Worm (Caenorhabditis elegans) whole organism, early embryonic: ENCODE results near the gene Y43F8B.19.

ENCODE experiments used
- B0310.2 ChIP-seq: sonication (generic microtip); optimal IDR thresholded peaks from 2 replicates; lab custom pipeline; 2016; ENCODE audit warnings: mild to moderate bottlenecking, missing genetic modification characterization, missing compliant biosample characterization
- F13C5.2 ChIP-seq: sonication (generic microtip); optimal IDR thresholded peaks from 2 replicates; lab custom pipeline; 2017; ENCODE audit warnings: mild to moderate bottlenecking, missing genetic modification characterization, inconsistent platforms, missing compliant biosample characterization
- aly-1 ChIP-seq: sonication (generic microtip); optimal IDR thresholded peaks from 2 replicates; lab custom pipeline; 2016; ENCODE audit warnings: missing genetic modification characterization, missing compliant biosample characterization
- ama-1 ChIP-seq: fragments of 150-350 bp; optimal IDR thresholded peaks from 2 replicates; lab custom pipeline; 2014
- ceh-13 ChIP-seq: fragments of 200-800 bp; sonication (Bioruptor generic); optimal IDR thresholded peaks from 2 replicates; lab custom pipeline; 2018; ENCODE audit warnings: mild to moderate bottlenecking, missing genetic modification characterization, missing compliant biosample characterization
- ceh-36 ChIP-seq: sonication (generic microtip); optimal IDR thresholded peaks from 2 replicates; lab custom pipeline; 2016; ENCODE audit warnings: missing genetic modification characterization, inconsistent platforms, missing compliant biosample characterization
- ets-7 ChIP-seq: sonication (generic microtip); optimal IDR thresholded peaks from 2 replicates; lab custom pipeline; 2016; ENCODE audit warnings: missing genotype, missing genetic modification characterization, missing compliant biosample characterization
- flt-1 ChIP-seq: fragments of 200-800 bp; sonication (Bioruptor generic); IDR thresholded peaks from 2 replicates; pipeline ENCODE4 v1.3.6; 2022; ENCODE audit warnings: missing genetic modification characterization, missing compliant biosample characterization
- hmbx-1 ChIP-seq: sonication (generic microtip); optimal IDR thresholded peaks from 2 replicates; lab custom pipeline; 2016; ENCODE audit warnings: mild to moderate bottlenecking, missing genetic modification characterization, missing compliant biosample characterization
- hmg-4 ChIP-seq: fragments of 200-800 bp; sonication (Bioruptor generic); optimal IDR thresholded peaks from 2 replicates; lab custom pipeline; 2018; ENCODE audit warnings: mild to moderate bottlenecking, missing genetic modification characterization, missing compliant biosample characterization
- hnd-1 ChIP-seq: sonication (generic microtip); optimal IDR thresholded peaks from 2 replicates; lab custom pipeline; 2016; ENCODE audit warnings: missing genetic modification characterization, missing compliant biosample characterization
- pes-1 ChIP-seq: fragments of 200-800 bp; sonication (Bioruptor generic); IDR thresholded peaks from 2 replicates; pipeline ENCODE4 v1.3.6; 2022; ENCODE audit warnings: missing genetic modification reagents, missing genetic modification characterization, missing compliant biosample characterization
- scrt-1 ChIP-seq: fragments of 200-800 bp; sonication (Bioruptor generic); IDR thresholded peaks from 2 replicates; pipeline ENCODE4 v1.3.6; 2022; ENCODE audit warnings: missing genetic modification characterization, missing compliant biosample characterization
- sea-1 ChIP-seq: fragments of 200-800 bp; sonication (Bioruptor generic); conservative IDR thresholded peaks from 2 replicates; pipeline ENCODE4 v1.3.6; 2022; ENCODE audit warnings: missing genetic modification characterization, missing compliant biosample characterization
- tbx-11 ChIP-seq: fragments of 200-800 bp; sonication (Bioruptor generic); IDR thresholded peaks from 2 replicates; pipeline ENCODE4 v1.3.6; 2022; ENCODE audit warnings: missing genetic modification characterization, missing compliant biosample characterization
- tbx-37 ChIP-seq: fragments of 200-800 bp; sonication (Bioruptor generic); conservative IDR thresholded peaks from 2 replicates; pipeline ENCODE4 v1.3.6; 2022; ENCODE audit warnings: missing genetic modification reagents, missing genetic modification characterization, missing compliant biosample characterization
- tra-4 ChIP-seq: sonication (generic microtip); optimal IDR thresholded peaks from 2 replicates; lab custom pipeline; 2017; ENCODE audit warnings: missing genetic modification characterization, missing compliant biosample characterization

Y43F8B.19 gene

DNA sequence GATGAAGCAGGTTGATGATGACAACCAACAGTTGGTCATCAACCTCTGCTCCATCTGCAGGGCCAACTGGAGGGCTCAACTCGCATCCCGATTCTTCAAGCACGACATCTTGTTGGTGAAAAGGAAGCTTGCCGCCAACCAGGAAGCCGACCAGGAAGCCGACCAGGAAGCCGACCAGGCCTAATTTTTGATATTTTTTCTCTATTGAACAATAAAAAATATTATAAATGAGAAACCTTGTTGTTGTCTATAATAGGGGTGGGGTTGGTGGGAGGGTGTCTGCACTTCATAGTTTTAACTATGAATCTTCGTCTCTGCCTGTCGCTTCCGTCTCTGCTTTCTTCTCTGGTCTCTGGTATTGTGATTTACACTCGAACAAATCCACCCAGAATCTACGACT lies 26.4 kb downstream of the Y43F8B.19 start, which contains the start of gene Y43F8B.18:
Gene Y43F8B.18, plus strand, starts transcription at position 301 of the 400 bp plus-strand sequence.
- TF ChIP-seq tbx-11 (GFP tag; lab: Robert Waterston, UW) (no peak), flt-1 (GFP tag; lab: Robert Waterston, UW) (no peak), tra-4 (tag; lab: Kevin White, UChicago) (no peak), ceh-13 (GFP tag; lab: Kevin White, UChicago) (no peak), pes-1 (GFP tag; lab: Robert Waterston, UW) (no peak), tbx-37 (GFP tag; lab: Robert Waterston, UW) (no peak), ceh-36 (tag; lab: Kevin White, UChicago) (no peak), F13C5.2 (tag; lab: Kevin White, UChicago) (no peak), ets-7 (tag; lab: Kevin White, UChicago) (no peak)

DNA sequence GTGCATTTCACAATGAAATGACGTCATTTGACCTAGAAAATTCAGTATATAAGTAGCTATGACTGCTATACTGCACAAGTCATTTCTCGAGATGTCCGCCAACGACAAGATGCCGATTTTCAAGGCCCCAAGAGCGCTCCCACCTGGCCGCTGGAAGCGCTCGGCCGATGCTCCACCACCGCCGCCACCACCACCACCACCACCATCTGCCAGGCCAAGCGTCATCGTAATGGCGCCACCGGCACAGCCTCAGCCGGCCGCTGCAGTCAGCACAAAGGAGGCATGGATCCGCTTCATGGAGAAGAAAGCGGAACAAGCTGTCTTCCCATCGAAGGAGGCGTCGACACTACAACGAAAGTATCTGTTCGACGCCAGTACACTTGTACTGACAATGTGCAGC lies 26.8 kb downstream of the Y43F8B.19 start, which contains the start of gene Y43F8B.28:
Gene Y43F8B.28, plus strand, starts transcription at position 59 of the 400 bp plus-strand sequence.
- TF ChIP-seq ets-7 (tag; lab: Kevin White, UChicago) (no peak), B0310.2 (tag; lab: Kevin White, UChicago) (no peak), hnd-1 (tag; lab: Kevin White, UChicago) (no peak), ama-1 (lab: Kevin White, UChicago) (no peak), hmg-4 (GFP tag; lab: Kevin White, UChicago) (no peak)

DNA sequence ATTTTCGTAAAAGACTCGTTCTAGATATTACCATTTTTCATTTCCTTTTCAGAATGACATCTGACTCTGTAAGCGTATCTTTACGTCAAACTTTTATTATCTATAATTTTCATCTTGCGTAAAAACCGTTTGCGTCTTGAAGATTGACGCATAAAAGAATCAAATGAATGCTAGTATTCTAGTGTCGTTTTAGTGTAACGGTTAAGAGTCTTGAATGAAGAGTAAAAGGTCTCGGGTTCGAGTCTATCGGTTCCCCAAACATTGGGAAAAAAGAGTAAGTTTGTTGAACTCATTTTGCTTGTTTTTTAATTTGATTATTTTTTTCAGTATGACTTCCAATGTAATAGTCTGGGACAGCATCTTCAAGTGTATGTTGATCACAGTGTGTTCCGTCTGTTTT lies 27.6 kb downstream of the Y43F8B.19 start, which contains the start of gene Y43F8B.17:
Gene Y43F8B.17, plus strand, starts transcription at position 215 of the 400 bp plus-strand sequence.
- TF ChIP-seq ceh-36 (tag; lab: Kevin White, UChicago) (no peak), ama-1 (lab: Kevin White, UChicago) (no peak)

DNA sequence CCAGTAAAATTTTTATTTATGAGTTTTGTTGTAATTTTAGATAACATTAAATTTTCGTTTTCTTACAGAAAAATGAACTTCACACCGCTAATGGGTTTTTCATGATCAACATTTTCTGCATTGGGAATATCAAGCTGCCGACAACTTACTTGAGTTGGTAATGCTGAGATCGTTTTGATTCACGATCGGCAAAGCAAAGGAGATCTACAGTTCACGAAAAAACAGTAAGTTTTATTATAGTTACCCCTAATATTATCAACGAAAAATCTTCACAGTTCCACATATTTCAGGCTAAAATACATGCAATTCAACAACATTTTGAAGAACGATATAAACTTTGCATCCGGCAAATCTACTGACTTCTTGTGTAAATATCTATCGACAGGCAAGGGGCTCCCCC lies 29.6 kb downstream of the Y43F8B.19 start, which contains the start of gene Y43F8B.22:
Gene Y43F8B.22, plus strand, starts transcription at position 301 of the 400 bp plus-strand sequence.
- no peak for TF ChIP-seq ets-7 (tag; lab: Kevin White, UChicago)
- TF ChIP-seq tra-4 (tag; lab: Kevin White, UChicago) = no peak
- TF ChIP-seq tbx-37 (GFP tag; lab: Robert Waterston, UW) = no peak
- TF ChIP-seq hnd-1 (tag; lab: Kevin White, UChicago) = no peak
- no peak for TF ChIP-seq ama-1 (lab: Kevin White, UChicago)
- no peak for TF ChIP-seq tbx-11 (GFP tag; lab: Robert Waterston, UW)
- no peak for TF ChIP-seq F13C5.2 (tag; lab: Kevin White, UChicago)
- no peak for TF ChIP-seq sea-1 (GFP tag; lab: Robert Waterston, UW)
- no peak for TF ChIP-seq flt-1 (GFP tag; lab: Robert Waterston, UW)
- no peak for TF ChIP-seq scrt-1 (GFP tag; lab: Robert Waterston, UW)
- TF ChIP-seq hmg-4 (GFP tag; lab: Kevin White, UChicago) = no peak
- TF ChIP-seq ceh-13 (GFP tag; lab: Kevin White, UChicago) = no peak
- no peak for TF ChIP-seq ceh-36 (tag; lab: Kevin White, UChicago)
- no peak for TF ChIP-seq B0310.2 (tag; lab: Kevin White, UChicago)
- no peak for TF ChIP-seq hmbx-1 (tag; lab: Kevin White, UChicago)

DNA sequence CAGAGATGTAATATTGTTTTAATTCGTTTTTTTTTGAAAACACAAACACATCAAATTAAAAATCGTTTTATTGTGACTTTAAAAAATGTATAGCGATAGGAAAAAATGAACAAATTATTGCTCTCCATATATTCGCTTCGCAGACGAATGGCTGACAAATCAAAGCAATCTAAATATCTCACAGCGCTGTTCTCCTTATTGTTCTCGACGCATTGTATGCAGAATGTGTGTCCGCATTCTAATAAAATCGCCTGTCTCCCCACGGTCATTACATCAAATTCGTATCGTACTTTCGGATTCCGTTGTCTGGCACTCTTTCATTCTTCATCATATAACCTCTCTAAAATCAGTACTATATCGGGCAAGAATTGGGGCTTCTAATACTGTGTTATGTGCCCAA lies 34.3 kb downstream of the Y43F8B.19 start, which contains the start of gene Y43F8B.9:
Gene Y43F8B.9, plus strand, starts transcription at position 301 of the 400 bp plus-strand sequence.
- TF ChIP-seq aly-1 (tag; lab: Kevin White, UChicago) (no peak), B0310.2 (tag; lab: Kevin White, UChicago) (no peak), ets-7 (tag; lab: Kevin White, UChicago) (no peak), tbx-37 (GFP tag; lab: Robert Waterston, UW) (no peak), flt-1 (GFP tag; lab: Robert Waterston, UW) (no peak), ceh-13 (GFP tag; lab: Kevin White, UChicago) (no peak), F13C5.2 (tag; lab: Kevin White, UChicago) (no peak), hmbx-1 (tag; lab: Kevin White, UChicago) (no peak), hmg-4 (GFP tag; lab: Kevin White, UChicago) (no peak), ceh-36 (tag; lab: Kevin White, UChicago) (no peak), tbx-11 (GFP tag; lab: Robert Waterston, UW) (no peak), hnd-1 (tag; lab: Kevin White, UChicago) (no peak)

DNA sequence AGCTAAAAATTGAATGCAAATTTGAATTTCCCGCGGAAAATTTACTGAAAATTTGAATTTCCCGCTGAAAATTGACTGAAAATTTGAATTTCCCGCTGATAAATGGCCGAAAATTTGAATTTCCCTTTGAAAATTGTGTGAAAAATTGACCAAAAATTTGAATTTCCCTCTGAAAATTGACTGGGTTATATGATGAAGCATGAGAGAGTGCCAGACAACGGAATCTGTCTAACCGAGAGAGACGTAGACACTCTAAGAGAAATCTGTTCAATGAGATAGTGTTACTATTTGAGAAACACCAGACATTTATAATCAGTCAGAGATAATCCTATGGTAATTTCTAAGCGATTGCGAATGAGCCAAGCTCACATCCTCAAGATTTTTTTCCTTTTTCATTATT lies 34.8 kb downstream of the Y43F8B.19 start:
- TF ChIP-seq aly-1 (tag; lab: Kevin White, UChicago) (no peak), F13C5.2 (tag; lab: Kevin White, UChicago) (no peak), scrt-1 (GFP tag; lab: Robert Waterston, UW) (no peak), sea-1 (GFP tag; lab: Robert Waterston, UW) (no peak), hmbx-1 (tag; lab: Kevin White, UChicago) (no peak), hmg-4 (GFP tag; lab: Kevin White, UChicago) (no peak), ets-7 (tag; lab: Kevin White, UChicago) (no peak), hnd-1 (tag; lab: Kevin White, UChicago) (no peak), ceh-36 (tag; lab: Kevin White, UChicago) (no peak), tra-4 (tag; lab: Kevin White, UChicago) (no peak)

DNA sequence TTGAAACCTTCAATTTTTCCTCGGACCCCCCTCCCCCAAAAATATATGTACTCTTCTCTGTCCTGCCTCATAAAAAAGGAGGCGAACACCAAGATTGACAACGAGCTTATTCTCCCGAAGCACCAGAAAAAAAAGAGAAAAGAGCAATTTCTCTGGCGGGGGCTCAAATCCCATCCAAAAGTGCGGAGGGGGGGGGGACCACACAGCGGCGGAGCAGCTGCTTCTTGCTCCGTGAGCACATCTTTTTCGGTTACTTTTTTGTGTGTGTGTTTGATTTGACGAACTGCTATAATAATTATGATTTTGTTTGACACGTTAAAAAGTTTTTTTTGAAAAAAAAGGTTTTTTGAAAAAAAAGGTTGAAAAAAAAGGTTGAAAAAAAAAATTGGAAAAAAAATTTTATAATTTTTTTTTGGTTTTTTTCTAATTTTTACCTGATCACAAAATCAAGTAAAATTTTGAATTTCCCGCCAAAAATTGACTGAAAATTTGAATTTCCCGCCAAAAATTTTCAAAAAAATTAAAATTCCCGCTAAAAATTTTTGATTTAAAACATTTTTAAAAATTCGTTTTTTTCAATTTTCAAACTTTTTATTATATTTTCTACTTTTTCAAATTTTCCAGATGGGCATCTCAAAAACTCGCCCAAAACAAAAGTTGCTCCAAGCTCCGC lies 38.1 kb downstream of the Y43F8B.19 start, which contains the start of gene Y43F8B.10:
Gene Y43F8B.10, plus strand, starts transcription at position 623 of the 673 bp plus-strand sequence.
- TF ChIP-seq tbx-11 (GFP tag; lab: Robert Waterston, UW) = no peak
- TF ChIP-seq aly-1 (tag; lab: Kevin White, UChicago) = no peak
- TF ChIP-seq F13C5.2 (tag; lab: Kevin White, UChicago) = no peak
- TF ChIP-seq hmg-4 (GFP tag; lab: Kevin White, UChicago) = no peak
